Worm (Caenorhabditis elegans) whole organism, L2 larva: ENCODE data around the gene Y11D7A.7.

ENCODE experiments used
- alr-1 ChIP-seq: fragments of 150-350 bp; optimal IDR thresholded peaks from 2 replicates; lab custom pipeline; 2014; ENCODE audit warnings: missing biosample characterization, missing genetic modification characterization
- ama-1 ChIP-seq: fragments of 150-350 bp; optimal IDR thresholded peaks from 2 replicates; lab custom pipeline; 2018; ENCODE audit warnings: inconsistent platforms
- blmp-1 ChIP-seq: sonication (generic microtip); optimal IDR thresholded peaks from 2 replicates; lab custom pipeline; 2017; ENCODE audit warnings: missing genetic modification characterization, mild to moderate bottlenecking, missing compliant biosample characterization, antibody characterized with exemption, moderate library complexity; ENCODE audit not compliant: insufficient read depth
- fos-1 ChIP-seq: fragments of 150-350 bp; optimal IDR thresholded peaks from 2 replicates; lab custom pipeline; 2014; ENCODE audit warnings: missing biosample characterization, missing genetic modification characterization
- mdl-1 ChIP-seq, 2 experiments: fragments of 150-350 bp in 1 of 2; sonication (generic microtip) in 1 of 2; optimal IDR thresholded peaks; 2 replicates each; lab custom pipeline; 2017; ENCODE audit warnings: missing biosample characterization in 2 of 2, missing genetic modification characterization in 2 of 2
- nhr-11 ChIP-seq: fragments of 150-350 bp; optimal IDR thresholded peaks from 2 replicates; lab custom pipeline; 2014; ENCODE audit warnings: missing biosample characterization, missing genetic modification characterization
- nhr-12 ChIP-seq: fragments of 150-350 bp; optimal IDR thresholded peaks from 2 replicates; lab custom pipeline; 2014; ENCODE audit warnings: missing biosample characterization, missing genetic modification characterization
- nhr-129 ChIP-seq: fragments of 150-350 bp; optimal IDR thresholded peaks from 2 replicates; lab custom pipeline; 2014; ENCODE audit warnings: missing biosample characterization, missing genetic modification characterization
- nhr-25 ChIP-seq: fragments of 150-350 bp; sonication (generic microtip); optimal IDR thresholded peaks from 3 replicates; lab custom pipeline; 2014; ENCODE audit warnings: missing biosample characterization, missing genetic modification characterization
- skn-1 ChIP-seq: sonication (generic microtip); optimal IDR thresholded peaks from 2 replicates; lab custom pipeline; 2017; ENCODE audit warnings: missing biosample characterization, missing genetic modification characterization
- snpc-4 ChIP-seq: fragments of 150-350 bp; optimal IDR thresholded peaks from 2 replicates; lab custom pipeline; 2014; ENCODE audit warnings: missing biosample characterization, missing genetic modification characterization
- unc-55 ChIP-seq: fragments of 150-350 bp; sonication (generic microtip); optimal IDR thresholded peaks from 3 replicates; lab custom pipeline; 2014; ENCODE audit warnings: missing biosample characterization, missing genetic modification reagents, missing genetic modification characterization
- ztf-11 ChIP-seq: sonication (generic microtip); optimal IDR thresholded peaks from 2 replicates; lab custom pipeline; 2017; ENCODE audit warnings: missing biosample characterization, missing genetic modification characterization

DNA sequence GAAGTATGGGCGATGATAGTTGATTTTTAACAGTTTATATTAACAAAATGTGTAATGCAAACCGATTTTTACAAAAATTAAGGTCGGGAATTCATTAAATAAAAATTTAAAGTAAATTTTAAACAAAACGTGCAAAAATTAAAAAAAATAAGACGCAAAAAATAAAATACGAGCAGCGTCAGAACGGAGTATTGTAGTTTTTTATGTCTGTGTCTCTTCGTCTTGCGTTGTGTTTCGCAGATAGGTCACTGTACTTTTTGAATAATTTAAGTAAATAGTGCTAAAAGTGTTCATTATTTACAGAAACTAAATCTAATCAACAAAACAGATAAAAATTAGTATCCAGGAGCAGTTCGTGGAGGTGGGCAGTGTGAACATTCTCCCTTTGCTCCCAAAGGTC, 11.0 kb downstream of the Y11D7A.7 start:
- no peak for TF ChIP-seq mdl-1 (tag; optimal IDR thresholded peaks at IDR 0.05; lab: Kevin White, UChicago)
- peak; percentile 2 for TF ChIP-seq nhr-129 (tag; lab: Kevin White, UChicago)
- no peak for TF ChIP-seq ztf-11 (tag; lab: Kevin White, UChicago)
- TF ChIP-seq blmp-1 (tag; lab: Kevin White, UChicago) = no peak
- TF ChIP-seq skn-1 (tag; lab: Kevin White, UChicago) = no peak
- no peak for TF ChIP-seq nhr-25 (tag; lab: Kevin White, UChicago)
- no peak for TF ChIP-seq alr-1 (tag; lab: Kevin White, UChicago)
- TF ChIP-seq ama-1 (lab: Kevin White, UChicago) = no peak
- TF ChIP-seq snpc-4 = no peak
- TF ChIP-seq unc-55 (GFP tag; lab: Kevin White, UChicago) = peak; percentile 60
- no peak for TF ChIP-seq nhr-12
- no peak for TF ChIP-seq fos-1 (tag; lab: Kevin White, UChicago)
- TF ChIP-seq nhr-11 = no peak
